Worm (Caenorhabditis elegans) whole organism, midembryonic: Measurements from ENCODE around the gene nhr-123.

Source experiments
- cog-1 ChIP-seq: sonication (generic microtip); optimal IDR thresholded peaks from 2 replicates; lab custom pipeline; 2016; ENCODE audit warnings: missing genetic modification characterization, missing compliant biosample characterization
- flt-1 ChIP-seq: fragments of 200-800 bp; sonication (Bioruptor generic); IDR thresholded peaks from 2 replicates; pipeline ENCODE4 v1.3.6; 2022; ENCODE audit warnings: missing genetic modification characterization, missing compliant biosample characterization
- klf-2 ChIP-seq: fragments of 200-800 bp; sonication (Bioruptor generic); conservative IDR thresholded peaks from 2 replicates; pipeline ENCODE4 v1.3.6; 2022; ENCODE audit warnings: missing genetic modification reagents, missing genetic modification characterization, missing compliant biosample characterization
- tab-1 ChIP-seq: fragments of 200-800 bp; sonication (Bioruptor generic); IDR thresholded peaks from 2 replicates; pipeline ENCODE4 v1.3.6; 2022; ENCODE audit warnings: missing genetic modification characterization, missing compliant biosample characterization
- ztf-23 ChIP-seq: fragments of 200-800 bp; sonication (Bioruptor generic); IDR thresholded peaks from 2 replicates; pipeline ENCODE4 v1.3.6; 2022; ENCODE audit warnings: missing genetic modification reagents, missing genetic modification characterization, missing compliant biosample characterization
- ztf-29 ChIP-seq: fragments of 200-800 bp; sonication (Bioruptor generic); IDR thresholded peaks from 2 replicates; pipeline ENCODE4 v1.3.6; 2022; ENCODE audit warnings: missing genetic modification reagents, missing genetic modification characterization, missing compliant biosample characterization

ce11 chrV:491432-491831 lies 40.2 kb downstream of the nhr-123 start, which contains the start of gene str-196:
- TF ChIP-seq tab-1 (GFP tag; lab: Robert Waterston, UW) (no peak), klf-2 (GFP tag; lab: Robert Waterston, UW) (no peak), ztf-29 (no peak), ztf-23 (no peak), flt-1 (GFP tag; lab: Robert Waterston, UW) (no peak), cog-1 (tag; lab: Kevin White, UChicago) (no peak)
